Worm (Caenorhabditis elegans) whole organism, L4 larva: ENCODE results near the gene vang-1.

Source experiments
- ceh-28 ChIP-seq: fragments of 150-350 bp; optimal IDR thresholded peaks from 2 replicates; lab custom pipeline; 2014; ENCODE audit warnings: missing biosample characterization, missing genetic modification reagents, missing genetic modification characterization
- ceh-62 ChIP-seq: sonication (generic microtip); optimal IDR thresholded peaks from 2 replicates; lab custom pipeline; 2017; ENCODE audit warnings: missing biosample characterization, missing genetic modification characterization
- daf-16 ChIP-seq, 3 experiments: sonication (generic microtip); optimal IDR thresholded peaks; 2 replicates each; lab custom pipeline; 2016 to 2017; ENCODE audit warnings: missing genetic modification characterization in 3 of 3, missing genetic modification reagents in 3 of 3, mild to moderate bottlenecking in 2 of 3, missing compliant biosample characterization in 2 of 3, missing biosample characterization in 1 of 3, moderate library complexity in 1 of 3
- fkh-10 ChIP-seq: fragments of 150-350 bp; optimal IDR thresholded peaks from 2 replicates; lab custom pipeline; 2014; ENCODE audit warnings: missing biosample characterization, missing genetic modification reagents, missing genetic modification characterization
- hif-1 ChIP-seq, 2 experiments: sonication (generic microtip); optimal IDR thresholded peaks; 2 replicates each; lab custom pipeline; 2016 to 2017; ENCODE audit warnings: missing compliant biosample characterization in 2 of 2, missing genetic modification characterization in 2 of 2, missing genetic modification reagents in 2 of 2, missing genotype in 2 of 2, mild to moderate bottlenecking in 1 of 2
- hlh-30 ChIP-seq: sonication (generic microtip); optimal IDR thresholded peaks from 2 replicates; lab custom pipeline; 2017; ENCODE audit warnings: antibody characterized with exemption, mild to moderate bottlenecking, missing genetic modification characterization, missing compliant biosample characterization; ENCODE audit not compliant: insufficient read depth
- lim-7 ChIP-seq: fragments of 200-800 bp; sonication (Bioruptor generic); IDR thresholded peaks from 2 replicates; pipeline ENCODE4 v1.3.6; 2022; ENCODE audit warnings: missing genetic modification characterization, missing compliant biosample characterization
- lin-15B ChIP-seq: fragments of 150-350 bp; sonication (generic microtip); optimal IDR thresholded peaks from 3 replicates; lab custom pipeline; 2014; ENCODE audit warnings: missing biosample characterization, missing genetic modification characterization
- lin-38 ChIP-seq: fragments of 200-800 bp; sonication (Bioruptor generic); IDR thresholded peaks from 2 replicates; pipeline ENCODE4 v1.3.6; 2022; ENCODE audit warnings: missing genetic modification reagents, missing genetic modification characterization, missing compliant biosample characterization
- lin-39 ChIP-seq: fragments of 150-350 bp; optimal IDR thresholded peaks from 2 replicates; lab custom pipeline; 2014; ENCODE audit warnings: missing biosample characterization, missing genetic modification reagents, missing genetic modification characterization
- lsy-2 ChIP-seq, 2 experiments: fragments of 150-350 bp in 1 of 2; sonication (generic microtip) in 1 of 2; optimal IDR thresholded peaks; 2 replicates each; lab custom pipeline; 2014 to 2017; ENCODE audit warnings: missing biosample characterization in 2 of 2, missing genetic modification characterization in 2 of 2
- mes-2 ChIP-seq: sonication (generic microtip); optimal IDR thresholded peaks from 2 replicates; lab custom pipeline; 2016; ENCODE audit warnings: missing genotype, mild to moderate bottlenecking, missing genetic modification characterization, missing compliant biosample characterization; ENCODE audit not compliant: poor library complexity, severe bottlenecking
- mxl-2 ChIP-seq: fragments of 200-800 bp; sonication (Bioruptor generic); conservative IDR thresholded peaks from 2 replicates; pipeline ENCODE4 v1.3.6; 2022; ENCODE audit warnings: missing genetic modification reagents, missing genetic modification characterization, missing compliant biosample characterization
- nhr-25 ChIP-seq: sonication (generic microtip); optimal IDR thresholded peaks from 2 replicates; lab custom pipeline; 2017; ENCODE audit warnings: missing genetic modification characterization, mild to moderate bottlenecking, missing compliant biosample characterization, antibody characterized with exemption, moderate library complexity, borderline replicate concordance; ENCODE audit not compliant: insufficient read depth
- nhr-41 ChIP-seq: fragments of 200-800 bp; sonication (Bioruptor generic); IDR thresholded peaks from 2 replicates; pipeline ENCODE4 v1.3.6; 2022; ENCODE audit warnings: missing genetic modification reagents, missing genetic modification characterization, missing compliant biosample characterization
- unc-62 ChIP-seq, 3 experiments: fragments of 150-350 bp in 1 of 3; sonication (generic microtip); optimal IDR thresholded peaks in 2 of 3; peaks in 1 of 3; 1 replicate in 1 of 3; 2 replicates in 2 of 3; lab custom pipeline; 2014 to 2017; ENCODE audit warnings: missing biosample characterization in 3 of 3, missing genetic modification characterization in 3 of 3, missing genetic modification reagents in 3 of 3, missing genotype in 1 of 3
- ztf-11 ChIP-seq: fragments of 150-350 bp; optimal IDR thresholded peaks from 2 replicates; lab custom pipeline; 2014; ENCODE audit warnings: missing biosample characterization, missing genetic modification characterization

vang-1 gene

DNA sequence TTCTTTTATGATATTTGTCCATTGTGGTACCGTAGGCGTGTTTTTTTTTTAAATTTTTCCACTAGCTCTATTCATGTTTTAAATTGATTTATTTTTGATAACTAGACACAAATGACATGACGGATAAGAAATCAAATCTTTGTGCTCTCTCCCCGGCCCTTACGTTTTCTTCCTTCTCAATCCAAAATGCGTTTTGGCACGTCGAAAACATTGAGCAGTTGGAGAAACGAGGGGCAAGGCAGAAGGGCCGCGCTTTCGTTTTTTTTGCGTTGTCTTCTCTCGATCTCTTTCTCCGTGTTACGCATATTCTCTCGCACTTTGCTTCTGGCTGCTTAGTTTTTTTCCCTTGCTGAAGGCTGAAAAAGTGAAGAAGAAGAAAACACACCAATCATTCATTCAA is 53.4 kb downstream of the vang-1 start (continued):
- no peak for TF ChIP-seq lin-15B (tag; lab: Kevin White, UChicago)
- no peak for TF ChIP-seq mxl-2 (GFP tag; lab: Robert Waterston, UW)
- no peak for TF ChIP-seq lim-7 (GFP tag; lab: Robert Waterston, UW)
- no peak for TF ChIP-seq ceh-62 (tag; lab: Kevin White, UChicago)
- TF ChIP-seq lin-38 (GFP tag; lab: Robert Waterston, UW), result no peak
- no peak for TF ChIP-seq nhr-41 (GFP tag; lab: Robert Waterston, UW)
- TF ChIP-seq lsy-2 (tag; optimal IDR thresholded peaks at IDR 0.05; lab: Kevin White, UChicago), result peak in 1 of 2 experiments; percentile 35
- TF ChIP-seq lin-39 (tag; lab: Kevin White, UChicago), result no peak
- peak in 1 of 2 experiments; percentile 79 for TF ChIP-seq unc-62 (GFP tag; optimal IDR thresholded peaks at IDR 0.05 in 1 of 2; lab: Kevin White, UChicago)
- TF ChIP-seq unc-62 (tag; optimal IDR thresholded peaks at IDR 0.05; lab: Kevin White, UChicago), result no peak
- no peak for TF ChIP-seq ztf-11
- TF ChIP-seq hif-1 (tag; optimal IDR thresholded peaks at IDR 0.05; lab: Kevin White, UChicago), result peak in 1 of 2 experiments; percentile 97
- TF ChIP-seq fkh-10 (GFP tag; lab: Kevin White, UChicago), result peak; percentile 24
- TF ChIP-seq, all 104 proteins: peak for 8

ce11 chrX:2939526-2939925 is 53.9 kb downstream of the vang-1 start:
- TF ChIP-seq mes-2 (tag; lab: Kevin White, UChicago) (peak; percentile 17), nhr-25 (tag; lab: Kevin White, UChicago) (no peak), hlh-30 (tag; lab: Kevin White, UChicago) (peak; percentile 35), daf-16 (GFP tag; optimal IDR thresholded peaks at IDR 0.05; lab: Kevin White, UChicago) (no peak), daf-16 (tag; optimal IDR thresholded peaks at IDR 0.05; lab: Kevin White, UChicago) (peak; percentile 56), ceh-28 (no peak), nhr-41 (GFP tag; lab: Robert Waterston, UW) (no peak), unc-62 (GFP tag; optimal IDR thresholded peaks at IDR 0.05 in 1 of 2; lab: Kevin White, UChicago) (peak in 1 of 2 experiments; percentile 51), unc-62 (tag; optimal IDR thresholded peaks at IDR 0.05; lab: Kevin White, UChicago) (no peak)
